Worm (Caenorhabditis elegans): ENCODE measurements around the gene Y43C5A.3.

Y43C5A.3 gene

DNA sequence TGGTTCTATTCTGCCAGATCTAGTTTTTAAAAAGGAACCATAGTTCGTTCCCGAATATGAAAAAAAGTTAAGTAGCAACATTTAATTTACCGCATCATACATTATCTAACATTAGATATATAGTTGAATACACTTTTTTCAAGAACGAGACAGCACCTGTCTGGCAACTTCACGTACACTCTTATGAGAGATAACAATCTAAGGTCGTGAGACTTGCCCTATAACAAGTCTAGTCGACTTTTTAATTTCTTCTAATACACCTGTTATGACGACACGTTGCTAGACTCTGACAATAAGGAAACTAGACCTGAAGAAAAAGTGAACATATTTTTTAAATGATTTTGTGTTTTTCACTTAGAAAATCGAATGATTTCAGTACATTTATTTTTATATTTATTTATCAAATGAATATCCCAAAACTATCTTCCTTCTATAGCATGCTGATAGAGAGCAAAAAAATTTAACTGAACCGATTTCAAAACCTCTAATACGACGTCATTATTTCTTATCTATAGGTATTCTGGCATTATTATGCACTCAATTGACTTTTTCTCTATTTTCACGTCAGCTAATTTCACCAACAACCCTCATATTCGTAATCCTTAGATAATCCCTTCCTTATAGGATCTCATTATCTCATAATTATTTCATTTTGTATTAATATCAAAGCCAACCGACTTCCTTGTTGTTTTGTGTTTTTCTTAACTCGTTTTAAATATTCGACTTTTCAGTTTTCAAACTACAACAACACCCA, 20.8 kb upstream of the Y43C5A.3 start:
- TF ChIP-seq M03D4.4 (tag; optimal IDR thresholded peaks at IDR 0.05): no peak
- no peak for TF ChIP-seq flh-1 (GFP tag; optimal IDR thresholded peaks at IDR 0.05)
- TF ChIP-seq zip-8 (tag; optimal IDR thresholded peaks at IDR 0.05): no peak
- TF ChIP-seq nhr-12 (tag; optimal IDR thresholded peaks at IDR 0.05): no peak
- TF ChIP-seq elt-1 (tag; optimal IDR thresholded peaks at IDR 0.05; ENCODE audit: borderline replicate concordance, insufficient read depth): peak; percentile 72
- no peak for TF ChIP-seq lsy-2 (tag; optimal IDR thresholded peaks at IDR 0.05)
- no peak for TF ChIP-seq tbx-8 (GFP tag; optimal IDR thresholded peaks at IDR 0.05)

DNA sequence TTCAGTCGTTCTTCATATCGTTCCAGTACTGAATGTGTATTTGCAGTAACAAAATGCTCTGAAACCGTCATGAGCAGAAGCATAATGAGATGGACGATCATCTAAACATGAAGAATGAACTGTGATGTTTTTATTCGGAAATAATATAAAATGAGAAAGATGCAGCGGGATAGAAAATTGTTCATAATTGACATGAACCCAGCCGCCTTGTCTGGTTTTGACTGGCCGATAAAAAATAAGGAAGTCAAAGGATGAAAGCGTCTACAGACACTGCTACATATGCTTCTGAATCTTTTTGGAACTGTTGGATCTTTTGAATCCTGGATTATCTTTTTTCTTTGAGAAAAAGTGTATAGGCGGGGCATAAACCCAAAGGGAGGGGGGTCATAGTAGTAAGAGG, 14.3 kb upstream of the Y43C5A.3 start, which contains the start of gene F01G10.9:
F01G10.9 (minus strand) TSS at position 101 of the 400 bp plus-strand sequence.
- TF ChIP-seq mls-2 (tag; optimal IDR thresholded peaks at IDR 0.05) (no peak), sem-2 (GFP tag; optimal IDR thresholded peaks at IDR 0.05) (no peak), cnd-1 (tag; optimal IDR thresholded peaks at IDR 0.05) (no peak), nhr-28 (tag; optimal IDR thresholded peaks at IDR 0.05) (no peak), nhr-12 (tag; optimal IDR thresholded peaks at IDR 0.05) (no peak), bed-3 (GFP tag; optimal IDR thresholded peaks at IDR 0.05) (no peak), lsy-2 (tag; optimal IDR thresholded peaks at IDR 0.05) (no peak), ztf-11 (tag; optimal IDR thresholded peaks at IDR 0.05) (no peak), ham-2 (GFP tag; optimal IDR thresholded peaks at IDR 0.05) (no peak), mep-1 (tag; optimal IDR thresholded peaks at IDR 0.05) (no peak)

DNA sequence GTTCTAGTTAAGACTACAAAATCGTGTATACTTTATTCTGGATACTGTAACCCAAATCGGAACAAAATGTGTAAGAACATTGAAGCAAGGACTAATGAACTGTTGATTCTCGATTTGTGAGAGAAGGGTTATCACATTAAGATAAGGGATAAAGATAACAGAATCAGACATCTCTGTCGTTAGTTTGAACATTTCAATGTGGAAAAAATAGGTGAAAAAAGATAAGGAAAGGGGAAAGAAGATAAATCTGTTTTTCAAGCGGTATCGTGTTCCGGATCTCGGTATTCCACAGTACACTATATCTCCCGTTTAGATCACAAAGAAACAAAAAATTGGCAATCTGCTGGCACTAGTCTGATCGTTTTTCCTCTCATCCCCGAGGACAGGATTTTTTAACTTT, 12.8 kb upstream of the Y43C5A.3 start:
- TF ChIP-seq blmp-1 (tag; optimal IDR thresholded peaks at IDR 0.05) (no peak), unc-39 (tag; optimal IDR thresholded peaks at IDR 0.05) (no peak), lin-32 (GFP tag; optimal IDR thresholded peaks at IDR 0.05) (no peak), nhr-12 (tag; optimal IDR thresholded peaks at IDR 0.05) (no peak), elt-1 (tag; optimal IDR thresholded peaks at IDR 0.05; ENCODE audit: borderline replicate concordance, insufficient read depth) (peak; percentile 99), elt-3 (tag; optimal IDR thresholded peaks at IDR 0.05) (peak; percentile 63), pha-4 (tag; optimal IDR thresholded peaks at IDR 0.05) (no peak)

DNA sequence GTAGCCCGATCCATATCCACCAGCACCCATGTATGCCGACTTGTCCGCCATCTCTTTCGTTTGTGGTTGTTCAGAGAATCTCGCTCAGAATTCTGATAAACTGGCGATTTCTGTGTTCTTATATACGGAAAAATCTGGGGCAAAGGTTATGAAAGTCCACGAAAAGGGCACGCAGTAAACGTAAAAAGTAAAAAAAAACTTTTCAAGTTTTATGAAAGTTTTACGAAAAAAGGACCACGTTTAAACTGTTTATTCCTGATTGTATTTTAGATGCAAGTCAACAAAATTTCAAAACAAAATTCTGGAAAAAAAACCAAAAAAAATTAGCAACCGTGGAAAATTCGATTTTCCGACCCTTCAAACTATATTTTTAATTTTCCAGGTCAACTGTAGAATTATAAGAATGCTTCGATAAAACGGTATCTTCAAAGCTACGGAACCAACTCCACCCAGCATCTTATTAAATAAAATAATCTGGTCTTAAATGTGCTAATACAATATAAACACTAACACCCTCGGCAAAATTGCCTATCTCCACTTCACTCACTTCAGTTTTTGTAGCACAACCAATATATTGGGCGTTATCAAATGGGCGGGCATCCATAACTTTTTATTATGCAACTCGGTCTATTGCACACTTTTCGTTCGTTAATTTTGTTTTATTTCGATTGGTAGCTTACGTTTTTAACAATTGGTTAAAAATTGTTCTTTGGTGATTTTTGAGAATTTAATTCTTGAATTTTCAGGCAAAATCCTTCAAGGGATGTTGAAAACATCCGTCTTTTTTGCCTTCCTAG, 4.5 kb upstream of the Y43C5A.3 start, which contains the start of the genes nspd-7 and Y43C5A.2:
nspd-7 (minus strand) TSS at position 51 of the 797 bp plus-strand sequence.
Y43C5A.2 (plus strand) TSS at position 747 of the 797 bp plus-strand sequence.
- TF ChIP-seq lin-32 (GFP tag; optimal IDR thresholded peaks at IDR 0.05) (no peak), ham-2 (GFP tag; optimal IDR thresholded peaks at IDR 0.05) (no peak), ceh-43 (GFP tag; optimal IDR thresholded peaks at IDR 0.05) (no peak), sptf-1 (tag; optimal IDR thresholded peaks at IDR 0.05) (no peak), blmp-1 (tag; optimal IDR thresholded peaks at IDR 0.05) (no peak), nhr-237 (tag; optimal IDR thresholded peaks at IDR 0.05) (no peak)

DNA sequence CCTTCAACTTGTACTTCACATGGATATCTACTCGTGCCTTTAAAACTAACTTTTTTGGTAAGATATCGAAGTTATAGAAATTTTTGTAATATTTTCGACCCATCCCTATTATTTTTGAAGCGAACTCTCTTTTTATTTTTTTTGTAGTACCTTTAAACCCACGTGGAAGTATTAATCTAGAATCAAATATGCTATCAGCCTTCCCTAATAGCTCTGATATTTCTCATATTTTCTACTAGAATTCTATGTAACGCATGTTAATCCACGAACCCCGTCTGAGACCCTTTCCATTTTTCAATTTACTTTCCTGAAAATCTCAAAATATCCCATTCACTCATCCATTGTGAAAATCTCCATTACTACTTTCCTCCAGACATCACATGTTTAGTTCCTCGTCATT, 476 bp upstream of the Y43C5A.3 start:
- TF ChIP-seq ztf-11 (tag; optimal IDR thresholded peaks at IDR 0.05) (no peak), nhr-237 (tag; optimal IDR thresholded peaks at IDR 0.05) (no peak), pha-4 (tag; optimal IDR thresholded peaks at IDR 0.05) (no peak)

DNA sequence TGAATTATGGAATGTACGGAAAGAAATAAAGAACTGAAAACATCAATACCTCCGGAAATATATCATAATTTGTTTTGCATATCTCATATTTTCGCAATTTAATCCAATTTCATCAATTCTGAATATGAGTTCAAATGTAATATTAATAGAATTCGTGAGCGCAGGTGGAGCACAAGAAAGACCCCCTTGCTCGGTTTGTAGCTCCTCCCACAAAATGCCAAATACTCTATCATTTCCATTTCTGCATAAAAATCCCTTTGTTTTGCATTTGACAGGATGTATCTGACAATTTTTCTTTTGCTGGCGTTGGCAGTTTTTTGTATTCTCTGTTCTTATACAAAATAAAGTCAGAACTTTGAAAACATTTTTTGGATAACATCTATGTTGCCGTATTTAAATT, 1.2 kb downstream of the Y43C5A.3 start:
- TF ChIP-seq unc-120 (tag; optimal IDR thresholded peaks at IDR 0.05; ENCODE audit: poor library complexity, severe bottlenecking): no peak
- TF ChIP-seq lin-13 (tag; optimal IDR thresholded peaks at IDR 0.05): no peak
- no peak for TF ChIP-seq sem-2 (GFP tag; optimal IDR thresholded peaks at IDR 0.05)
- TF ChIP-seq nhr-76 (tag; optimal IDR thresholded peaks at IDR 0.05): no peak
- TF ChIP-seq ztf-11 (tag; optimal IDR thresholded peaks at IDR 0.05): no peak
- TF ChIP-seq hlh-1 (tag; optimal IDR thresholded peaks at IDR 0.05): no peak
- TF ChIP-seq lin-32 (GFP tag; optimal IDR thresholded peaks at IDR 0.05): no peak
- no peak for TF ChIP-seq snpc-4 (tag; optimal IDR thresholded peaks at IDR 0.05)
- TF ChIP-seq elt-3 (tag; optimal IDR thresholded peaks at IDR 0.05): no peak
- no peak for TF ChIP-seq drap-1 (GFP tag; optimal IDR thresholded peaks at IDR 0.05)
- TF ChIP-seq elt-1 (tag; optimal IDR thresholded peaks at IDR 0.05; ENCODE audit: borderline replicate concordance, insufficient read depth): no peak
- no peak for TF ChIP-seq mep-1 (tag; optimal IDR thresholded peaks at IDR 0.05)
- no peak for TF ChIP-seq ces-1 (GFP tag; optimal IDR thresholded peaks at IDR 0.05)
